Worm (Caenorhabditis elegans): ENCODE results near the gene sups-1.

- TF ChIP-seq nhr-28 (tag; optimal IDR thresholded peaks at IDR 0.05) (no peak), unc-62 (GFP tag; optimal IDR thresholded peaks at IDR 0.05) (no peak), tbx-8 (GFP tag; optimal IDR thresholded peaks at IDR 0.05) (no peak), elt-1 (tag; optimal IDR thresholded peaks at IDR 0.05; ENCODE audit: borderline replicate concordance, insufficient read depth) (no peak), lsy-2 (tag; optimal IDR thresholded peaks at IDR 0.05) (no peak), snpc-4 (tag; optimal IDR thresholded peaks at IDR 0.05) (no peak), sptf-1 (tag; optimal IDR thresholded peaks at IDR 0.05) (no peak), lin-13 (tag; optimal IDR thresholded peaks at IDR 0.05) (no peak), unc-39 (tag; optimal IDR thresholded peaks at IDR 0.05) (no peak), nhr-12 (tag; optimal IDR thresholded peaks at IDR 0.05) (no peak), zip-8 (tag; optimal IDR thresholded peaks at IDR 0.05) (no peak), ztf-11 (tag; optimal IDR thresholded peaks at IDR 0.05) (no peak)
Observed at ce11 chrX:6041094-6041441, 37.1 kb downstream of the sups-1 start.

Measured in whole organism, mixed stage, embryonic.